Worm (Caenorhabditis elegans) whole organism, L4 larva: ENCODE measurements around the gene pept-2.

Source experiments
- lin-39 ChIP-seq: fragments of 150-350 bp; optimal IDR thresholded peaks from 2 replicates; lab custom pipeline; 2014; ENCODE audit warnings: missing biosample characterization, missing genetic modification reagents, missing genetic modification characterization
- nhr-48 ChIP-seq: sonication (generic microtip); optimal IDR thresholded peaks from 2 replicates; lab custom pipeline; 2016; ENCODE audit warnings: mild to moderate bottlenecking, missing genetic modification characterization, missing compliant biosample characterization
- unc-62 ChIP-seq, 3 experiments: fragments of 150-350 bp in 1 of 3; sonication (generic microtip); optimal IDR thresholded peaks in 2 of 3; peaks in 1 of 3; 1 replicate in 1 of 3; 2 replicates in 2 of 3; lab custom pipeline; 2014 to 2017; ENCODE audit warnings: missing biosample characterization in 3 of 3, missing genetic modification characterization in 3 of 3, missing genetic modification reagents in 3 of 3, missing genotype in 1 of 3

DNA sequence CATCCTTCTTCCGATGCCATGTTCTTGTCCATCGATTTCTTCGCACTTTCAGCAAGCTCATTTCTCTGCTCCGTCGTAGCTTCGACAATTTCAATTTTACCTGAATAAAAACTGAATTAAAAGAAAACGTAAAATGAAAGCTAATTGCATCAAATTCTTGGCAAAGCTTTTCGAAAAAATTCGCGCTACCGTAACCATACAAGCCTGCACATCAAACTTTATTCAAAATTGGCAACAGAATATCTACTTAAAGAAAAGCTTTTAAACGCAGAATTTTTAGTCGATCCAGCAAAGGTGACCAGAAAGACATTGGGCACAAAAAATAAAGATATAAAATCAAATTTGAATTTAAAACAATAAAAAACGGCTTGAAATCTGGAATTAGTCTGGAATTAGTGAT is 51.8 kb downstream of the pept-2 start:
- TF ChIP-seq nhr-48 (tag; lab: Kevin White, UChicago) = no peak
- TF ChIP-seq unc-62 (GFP tag; optimal IDR thresholded peaks at IDR 0.05 in 1 of 2; lab: Kevin White, UChicago) = peak in 1 of 2 experiments; percentile 3
- TF ChIP-seq unc-62 (tag; optimal IDR thresholded peaks at IDR 0.05; lab: Kevin White, UChicago) = no peak
- no peak for TF ChIP-seq lin-39 (tag; lab: Kevin White, UChicago)
